Worm (Caenorhabditis elegans) whole organism, late embryonic: ENCODE data around the gene cest-12.

Experiments
- hlh-30 ChIP-seq: sonication (generic microtip); optimal IDR thresholded peaks from 2 replicates; lab custom pipeline; 2017; ENCODE audit warnings: antibody characterized with exemption, missing genetic modification characterization, missing compliant biosample characterization; ENCODE audit not compliant: insufficient read depth
- nhr-11 ChIP-seq: fragments of 150-350 bp; optimal IDR thresholded peaks from 2 replicates; lab custom pipeline; 2014; ENCODE audit warnings: missing biosample characterization, missing genetic modification characterization
- pha-2 ChIP-seq: sonication (generic microtip); optimal IDR thresholded peaks from 2 replicates; lab custom pipeline; 2017; ENCODE audit warnings: mild to moderate bottlenecking, missing genetic modification characterization, missing compliant biosample characterization
- pha-4 ChIP-seq: fragments of 150-350 bp; optimal IDR thresholded peaks from 2 replicates; lab custom pipeline; 2018; ENCODE audit warnings: missing biosample characterization, missing genetic modification reagents, missing genetic modification characterization
- syd-9 ChIP-seq: sonication (generic microtip); optimal IDR thresholded peaks from 2 replicates; lab custom pipeline; 2016; ENCODE audit warnings: mild to moderate bottlenecking, missing genetic modification characterization, moderate library complexity, missing compliant biosample characterization

- TF ChIP-seq pha-2 (tag; lab: Kevin White, UChicago) (no peak), hlh-30 (tag; lab: Kevin White, UChicago) (no peak), syd-9 (tag; lab: Kevin White, UChicago) (no peak), nhr-11 (tag; lab: Kevin White, UChicago) (no peak), pha-4 (tag; lab: Kevin White, UChicago) (no peak)
Observed at ce11 chrIII:12123427-12123826, 16.1 kb upstream of the cest-12 start.
